Worm (Caenorhabditis elegans) whole organism, L4 larva: Measurements from ENCODE around the gene clec-80.

Experiments used
- R02D3.7 ChIP-seq: fragments of 150-350 bp; sonication (generic microtip); optimal IDR thresholded peaks from 3 replicates; lab custom pipeline; 2014; ENCODE audit warnings: missing biosample characterization, missing genetic modification characterization
- ceh-32 ChIP-seq: sonication (generic microtip); optimal IDR thresholded peaks from 2 replicates; lab custom pipeline; 2016; ENCODE audit warnings: mild to moderate bottlenecking, missing genetic modification characterization, missing compliant biosample characterization; ENCODE audit not compliant: poor library complexity
- ceh-82 ChIP-seq: sonication (generic microtip); optimal IDR thresholded peaks from 2 replicates; lab custom pipeline; 2017; ENCODE audit warnings: missing biosample characterization, missing genetic modification characterization
- hif-1 ChIP-seq, 2 experiments: sonication (generic microtip); optimal IDR thresholded peaks; 2 replicates each; lab custom pipeline; 2016 to 2017; ENCODE audit warnings: missing compliant biosample characterization in 2 of 2, missing genetic modification characterization in 2 of 2, missing genetic modification reagents in 2 of 2, missing genotype in 2 of 2, mild to moderate bottlenecking in 1 of 2
- lin-15B ChIP-seq: fragments of 150-350 bp; sonication (generic microtip); optimal IDR thresholded peaks from 3 replicates; lab custom pipeline; 2014; ENCODE audit warnings: missing biosample characterization, missing genetic modification characterization
- lin-39 ChIP-seq: fragments of 150-350 bp; optimal IDR thresholded peaks from 2 replicates; lab custom pipeline; 2014; ENCODE audit warnings: missing biosample characterization, missing genetic modification reagents, missing genetic modification characterization
- lsy-2 ChIP-seq, 2 experiments: fragments of 150-350 bp in 1 of 2; sonication (generic microtip) in 1 of 2; optimal IDR thresholded peaks; 2 replicates each; lab custom pipeline; 2014 to 2017; ENCODE audit warnings: missing biosample characterization in 2 of 2, missing genetic modification characterization in 2 of 2
- mes-2 ChIP-seq: sonication (generic microtip); optimal IDR thresholded peaks from 2 replicates; lab custom pipeline; 2016; ENCODE audit warnings: missing genotype, mild to moderate bottlenecking, missing genetic modification characterization, missing compliant biosample characterization; ENCODE audit not compliant: poor library complexity, severe bottlenecking
- mxl-3 ChIP-seq: fragments of 200-800 bp; sonication (Bioruptor generic); optimal IDR thresholded peaks from 2 replicates; lab custom pipeline; 2018; ENCODE audit warnings: mild to moderate bottlenecking, missing genetic modification characterization, missing compliant biosample characterization
- pha-4 ChIP-seq, 2 experiments: fragments of 150-350 bp in 1 of 2; fragments of 200-800 bp in 1 of 2; sonication (Bioruptor generic) in 1 of 2; IDR thresholded peaks in 1 of 2; optimal IDR thresholded peaks in 1 of 2; 2 replicates each; pipeline versions ENCODE4 v1.3.6 to Lab custom; 2014 to 2022; ENCODE audit warnings: missing genetic modification characterization in 2 of 2, missing genetic modification reagents in 2 of 2, missing biosample characterization in 1 of 2, missing compliant biosample characterization in 1 of 2
- spr-3 ChIP-seq: fragments of 200-800 bp; sonication (Bioruptor generic); optimal IDR thresholded peaks from 2 replicates; lab custom pipeline; 2018; ENCODE audit warnings: mild to moderate bottlenecking, missing genetic modification characterization, missing compliant biosample characterization
- unc-39 ChIP-seq: sonication (generic microtip); optimal IDR thresholded peaks from 2 replicates; lab custom pipeline; 2017; ENCODE audit warnings: missing biosample characterization, missing genetic modification characterization
- unc-62 ChIP-seq, 3 experiments: fragments of 150-350 bp in 1 of 3; sonication (generic microtip); optimal IDR thresholded peaks in 2 of 3; peaks in 1 of 3; 1 replicate in 1 of 3; 2 replicates in 2 of 3; lab custom pipeline; 2014 to 2017; ENCODE audit warnings: missing biosample characterization in 3 of 3, missing genetic modification characterization in 3 of 3, missing genetic modification reagents in 3 of 3, missing genotype in 1 of 3

DNA sequence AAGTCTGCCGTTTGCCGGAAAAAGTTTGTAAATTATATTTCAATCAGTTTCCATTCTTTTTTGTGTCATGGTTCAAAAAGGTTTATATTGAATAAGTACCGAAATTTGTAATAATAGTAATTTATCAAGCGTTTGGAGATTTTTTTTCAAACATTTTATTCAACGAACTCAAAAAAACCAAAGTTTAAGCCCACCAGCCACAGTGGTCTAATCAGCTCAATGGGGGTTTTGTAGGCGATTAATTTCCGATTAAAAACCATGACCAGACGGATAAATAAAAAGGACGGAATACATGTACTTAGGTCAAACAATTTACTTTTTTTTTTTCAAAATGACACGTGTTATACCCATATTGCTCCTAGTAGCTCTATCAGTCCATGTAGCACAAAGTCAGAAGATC is 24.2 kb upstream of the clec-80 start, which contains the start of gene Y54G2A.10:
- TF ChIP-seq lsy-2 (tag; optimal IDR thresholded peaks at IDR 0.05; lab: Kevin White, UChicago) (no peak), mes-2 (tag; lab: Kevin White, UChicago) (no peak), spr-3 (GFP tag; lab: Kevin White, UChicago) (no peak), hif-1 (tag; optimal IDR thresholded peaks at IDR 0.05; lab: Kevin White, UChicago) (no peak), unc-62 (GFP tag; optimal IDR thresholded peaks at IDR 0.05 in 1 of 2; lab: Kevin White, UChicago) (no peak), unc-62 (tag; optimal IDR thresholded peaks at IDR 0.05; lab: Kevin White, UChicago) (no peak), unc-39 (tag; lab: Kevin White, UChicago) (no peak), lin-39 (tag; lab: Kevin White, UChicago) (no peak), mxl-3 (GFP tag; lab: Kevin White, UChicago) (no peak), ceh-82 (no peak), lin-15B (tag; lab: Kevin White, UChicago) (no peak), ceh-32 (tag; lab: Kevin White, UChicago) (no peak), R02D3.7 (tag; lab: Kevin White, UChicago) (no peak), pha-4 (GFP tag; IDR thresholded peaks at IDR 0.05; lab: Robert Waterston, UW) (no peak), pha-4 (tag; optimal IDR thresholded peaks at IDR 0.05; lab: Kevin White, UChicago) (no peak)
